Fruit fly (Drosophila melanogaster): ENCODE results near the gene CG31198.
"Not testable (repeated sequence)": the region's sequence is repeated elsewhere in the genome, so short reads cannot be mapped to it uniquely, and the experiment has no call there.

Gene CG31198

DNA sequence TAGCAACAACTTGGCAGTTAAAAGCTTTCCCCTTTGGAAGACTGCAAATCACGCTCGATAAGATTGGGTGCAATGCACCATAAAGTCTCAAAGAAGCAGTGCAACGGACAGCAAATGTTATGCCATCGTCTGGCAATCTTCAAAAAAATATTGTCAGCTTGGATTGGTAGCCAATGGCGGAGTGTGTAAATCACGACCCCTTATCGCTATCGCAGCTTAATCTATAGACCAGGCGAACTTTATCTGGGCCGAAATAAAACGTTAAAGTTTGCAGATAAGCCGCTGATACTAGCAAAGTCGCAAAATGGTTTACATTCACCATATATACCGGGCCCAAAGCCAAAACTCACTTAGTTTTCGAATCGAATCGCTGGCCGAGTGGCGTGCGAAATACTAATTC, at the start of gene CG31198:
Gene CG31198, plus strand, starts transcription at position 351 of the 400 bp plus-strand sequence.
- TF ChIP-seq Dll (optimal IDR thresholded peaks at IDR 0.05) (no peak), psq (optimal IDR thresholded peaks at IDR 0.05) (no peak), CG8478 (optimal IDR thresholded peaks at IDR 0.05) (no peak), EcR (GFP tag; optimal IDR thresholded peaks at IDR 0.05) (no peak), usp (GFP tag; optimal IDR thresholded peaks at IDR 0.05) (no peak), pan (optimal IDR thresholded peaks at IDR 0.05) (no peak)

DNA sequence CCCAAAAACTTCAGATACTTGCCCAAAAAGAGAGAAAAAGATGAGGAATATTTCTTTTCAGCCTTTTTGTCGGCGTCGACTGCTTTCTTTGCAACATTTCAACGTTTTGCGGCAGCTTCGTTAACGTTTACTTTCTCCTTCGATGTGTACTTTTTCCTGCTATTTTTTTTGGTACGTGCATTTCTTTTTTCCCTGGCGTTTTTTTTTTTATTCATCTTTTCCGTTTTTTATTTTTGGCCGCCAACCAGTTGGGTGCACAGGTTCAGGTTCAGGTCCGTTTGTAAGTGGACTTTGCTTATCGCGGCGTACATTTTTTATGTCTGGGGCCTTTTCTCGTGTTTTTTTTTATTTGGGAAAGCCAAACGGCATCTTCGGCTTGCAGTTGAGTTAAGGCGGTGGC, 49.7 kb upstream of the CG31198 start:
- TF ChIP-seq psq (optimal IDR thresholded peaks at IDR 0.05) (no peak), CG8478 (optimal IDR thresholded peaks at IDR 0.05) (no peak), Dll (optimal IDR thresholded peaks at IDR 0.05) (no peak), pan (optimal IDR thresholded peaks at IDR 0.05) (no peak), usp (GFP tag; optimal IDR thresholded peaks at IDR 0.05) (no peak), EcR (GFP tag; optimal IDR thresholded peaks at IDR 0.05) (no peak)

DNA sequence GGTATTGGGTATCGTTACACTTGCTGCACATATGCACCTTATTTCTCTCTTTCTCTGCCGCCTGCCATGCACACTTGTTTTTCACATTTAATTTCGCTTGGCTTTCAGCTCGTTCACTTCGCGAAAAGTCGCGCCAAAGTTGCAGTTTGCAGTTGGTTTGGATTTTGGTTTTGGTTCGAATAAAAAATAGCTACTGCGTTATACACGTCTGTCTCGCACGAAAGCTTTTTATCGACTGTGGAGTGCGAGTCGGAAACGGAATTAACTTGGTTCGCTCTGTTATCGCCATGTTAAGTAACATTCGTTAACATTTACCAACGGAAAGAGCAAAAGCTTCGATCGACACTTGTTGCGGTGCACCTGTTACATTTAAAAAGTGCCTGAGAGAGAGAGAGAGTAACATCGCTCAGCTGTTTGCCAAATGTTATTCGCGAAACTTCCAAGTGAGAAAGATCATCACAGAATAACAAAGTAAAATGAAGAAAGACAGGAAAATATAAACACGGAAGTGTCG, 34.6 kb upstream of the CG31198 start, which contains the start of gene CG31176:
Gene CG31176, minus strand, starts transcription at position 241 of the 514 bp plus-strand sequence.
- no peak for TF ChIP-seq EcR (GFP tag; optimal IDR thresholded peaks at IDR 0.05)
- TF ChIP-seq usp (GFP tag; optimal IDR thresholded peaks at IDR 0.05), result no peak
- TF ChIP-seq pan (optimal IDR thresholded peaks at IDR 0.05), result no peak
- TF ChIP-seq Dll (optimal IDR thresholded peaks at IDR 0.05), result no peak

DNA sequence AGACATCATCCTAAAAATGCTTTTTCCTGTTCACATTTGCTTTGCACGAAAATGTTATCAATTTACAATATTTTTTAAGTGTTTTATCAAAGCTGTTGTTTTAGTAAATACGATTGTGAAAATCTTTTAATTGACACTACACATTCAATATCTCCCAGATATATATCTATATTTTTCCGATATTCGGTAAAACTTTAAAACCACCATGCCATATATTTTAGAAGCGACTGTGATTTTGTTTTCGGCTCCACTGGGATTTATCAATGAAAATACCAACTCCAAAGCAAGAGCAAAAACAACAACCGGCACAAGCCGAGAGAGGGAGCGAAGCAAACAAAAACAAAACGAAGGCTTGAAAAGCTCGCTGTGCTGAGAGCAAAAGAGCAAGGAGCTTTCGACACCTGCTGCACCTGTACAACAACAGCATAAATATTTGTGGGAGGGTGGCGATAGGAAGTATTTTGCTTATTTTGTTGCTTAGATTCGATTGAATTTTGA, 34.1 kb upstream of the CG31198 start:
- TF ChIP-seq pan (optimal IDR thresholded peaks at IDR 0.05) (no peak), EcR (GFP tag; optimal IDR thresholded peaks at IDR 0.05) (no peak), CG8478 (optimal IDR thresholded peaks at IDR 0.05) (no peak), Dll (optimal IDR thresholded peaks at IDR 0.05) (no peak), usp (GFP tag; optimal IDR thresholded peaks at IDR 0.05) (no peak), psq (optimal IDR thresholded peaks at IDR 0.05) (no peak)

DNA sequence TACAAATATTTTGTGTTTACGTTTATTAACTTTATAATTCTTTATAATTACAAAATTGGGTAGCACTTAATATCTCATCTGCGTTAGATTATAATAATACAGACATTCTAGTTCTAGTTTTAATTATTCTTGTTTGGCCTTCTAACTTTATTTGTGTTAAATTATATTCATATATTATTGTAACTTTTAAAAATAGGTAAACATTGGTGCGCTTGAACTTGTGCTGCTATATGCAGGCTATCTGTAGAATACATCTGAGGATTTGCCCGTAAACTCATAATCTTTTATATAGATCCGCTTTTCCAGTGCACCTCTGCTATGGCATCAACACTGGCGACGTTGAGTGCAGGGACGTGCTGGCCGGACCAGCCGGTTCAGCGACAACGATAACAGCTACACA, 31.7 kb upstream of the CG31198 start:
- TF ChIP-seq psq (optimal IDR thresholded peaks at IDR 0.05), result no peak
- TF ChIP-seq pan (optimal IDR thresholded peaks at IDR 0.05), result no peak
- TF ChIP-seq CG8478 (optimal IDR thresholded peaks at IDR 0.05), result no peak

DNA sequence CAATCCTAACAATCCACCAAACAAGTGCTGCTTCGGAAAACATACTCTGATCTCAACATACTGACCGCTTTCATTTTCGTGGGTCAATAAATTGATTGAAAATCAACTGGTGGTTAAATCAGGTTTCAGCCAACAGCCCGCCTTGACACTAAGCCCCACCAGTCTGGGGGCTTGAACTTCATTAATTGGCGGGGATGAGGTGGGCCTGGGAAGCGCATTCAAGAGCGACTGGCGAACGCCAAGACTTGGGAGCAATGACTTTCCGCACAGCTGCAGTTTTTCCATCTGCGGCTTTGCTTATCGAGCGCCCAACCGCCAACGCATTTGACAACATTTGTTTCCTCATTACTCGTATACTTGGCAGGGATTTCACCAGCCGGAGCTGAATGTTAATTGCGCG, 27.5 kb upstream of the CG31198 start:
- TF ChIP-seq pan (optimal IDR thresholded peaks at IDR 0.05) (no peak), EcR (GFP tag; optimal IDR thresholded peaks at IDR 0.05) (peak in 1 of 2 experiments; percentile 53)

DNA sequence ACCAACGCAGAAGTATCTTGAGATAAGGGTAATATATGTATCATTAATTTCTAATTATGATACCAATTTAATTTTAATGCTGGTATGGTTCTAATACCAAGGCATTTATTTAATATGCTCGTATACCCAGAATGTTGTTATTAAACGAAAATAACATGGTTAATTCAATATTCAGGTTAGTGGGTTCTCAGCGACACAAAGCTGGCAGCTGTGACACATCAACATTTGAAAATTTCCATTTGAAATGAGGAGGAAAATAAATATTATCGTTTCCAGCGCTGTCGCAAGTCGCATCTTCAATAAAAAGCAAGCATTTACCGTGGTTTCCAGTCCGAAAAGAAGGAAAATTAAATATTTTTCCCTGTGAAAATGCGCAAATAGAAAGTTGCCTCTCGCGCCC, 23.2 kb upstream of the CG31198 start:
- TF ChIP-seq usp (GFP tag; optimal IDR thresholded peaks at IDR 0.05) (no peak), pan (optimal IDR thresholded peaks at IDR 0.05) (no peak), CG8478 (optimal IDR thresholded peaks at IDR 0.05) (no peak), EcR (GFP tag; optimal IDR thresholded peaks at IDR 0.05) (no peak), psq (optimal IDR thresholded peaks at IDR 0.05) (no peak), Dll (optimal IDR thresholded peaks at IDR 0.05) (no peak)

dm6 chr3R:21731682-21732081, 22.4 kb upstream of the CG31198 start:
- no peak for TF ChIP-seq usp (GFP tag; optimal IDR thresholded peaks at IDR 0.05)
- no peak for TF ChIP-seq Dll (optimal IDR thresholded peaks at IDR 0.05)
- TF ChIP-seq EcR (GFP tag; optimal IDR thresholded peaks at IDR 0.05), result no peak
- no peak for TF ChIP-seq CG8478 (optimal IDR thresholded peaks at IDR 0.05)
- TF ChIP-seq pan (optimal IDR thresholded peaks at IDR 0.05), result no peak
- TF ChIP-seq psq (optimal IDR thresholded peaks at IDR 0.05), result no peak

- TF ChIP-seq psq (optimal IDR thresholded peaks at IDR 0.05), result no peak
- no peak for TF ChIP-seq pan (optimal IDR thresholded peaks at IDR 0.05)
- no peak for TF ChIP-seq Dll (optimal IDR thresholded peaks at IDR 0.05)
- no peak for TF ChIP-seq CG8478 (optimal IDR thresholded peaks at IDR 0.05)
- TF ChIP-seq usp (GFP tag; optimal IDR thresholded peaks at IDR 0.05), result no peak
- TF ChIP-seq EcR (GFP tag; optimal IDR thresholded peaks at IDR 0.05), result no peak
Measured at dm6 chr3R:21732901-21733300, 21.2 kb upstream of the CG31198 start.

dm6 chr3R:21736196-21736595, 17.9 kb upstream of the CG31198 start, which contains the start of gene Sfp93F:
Sfp93F (minus strand) TSS chr3R:21736296.
- TF ChIP-seq CG8478 (optimal IDR thresholded peaks at IDR 0.05); EcR (GFP tag; optimal IDR thresholded peaks at IDR 0.05); psq (optimal IDR thresholded peaks at IDR 0.05): not testable (repeated sequence)

DNA sequence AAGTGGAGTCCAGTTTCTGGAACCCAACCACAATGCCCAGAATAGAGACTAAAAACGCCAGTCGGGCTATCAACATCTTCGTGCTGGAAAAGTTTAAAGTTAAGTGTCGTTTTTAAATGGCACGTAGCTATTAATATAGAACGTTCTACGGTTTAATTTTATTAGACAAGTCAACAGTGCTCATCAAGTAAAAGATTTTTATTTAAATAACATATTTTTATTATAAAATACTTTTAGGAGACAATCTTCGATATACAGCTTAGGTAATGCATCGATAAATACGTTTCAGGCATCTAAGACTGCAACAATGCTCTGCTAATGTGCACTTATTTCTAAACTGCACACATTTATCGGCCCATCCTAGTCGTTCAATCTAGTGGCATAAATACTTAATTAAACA, 17.4 kb upstream of the CG31198 start, which contains the start of gene CG42869:
Gene CG42869, minus strand, starts transcription at position 101 of the 400 bp plus-strand sequence.
- no peak for TF ChIP-seq EcR (GFP tag; optimal IDR thresholded peaks at IDR 0.05)
- TF ChIP-seq usp (GFP tag; optimal IDR thresholded peaks at IDR 0.05), result no peak
- no peak for TF ChIP-seq pan (optimal IDR thresholded peaks at IDR 0.05)
- TF ChIP-seq CG8478 (optimal IDR thresholded peaks at IDR 0.05), result no peak
- no peak for TF ChIP-seq psq (optimal IDR thresholded peaks at IDR 0.05)
- no peak for TF ChIP-seq Dll (optimal IDR thresholded peaks at IDR 0.05)

DNA sequence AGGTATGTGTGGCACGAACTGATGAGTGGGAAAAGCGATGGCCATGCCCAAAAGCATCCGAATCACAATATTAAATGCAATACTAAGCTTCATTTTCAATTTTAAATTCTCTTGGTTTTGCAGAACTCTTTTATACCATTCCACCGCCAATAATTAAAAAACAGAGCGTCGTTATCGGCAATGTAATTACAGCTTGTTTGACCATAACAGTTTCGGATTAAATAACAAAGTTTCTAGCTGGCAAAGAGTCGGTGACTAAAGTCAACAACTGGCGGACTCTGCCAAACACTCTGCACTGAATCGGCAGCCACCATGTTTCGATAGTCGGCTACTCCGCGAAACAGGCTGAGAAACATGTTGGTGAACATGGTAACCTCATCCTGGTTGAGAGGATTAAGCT, 16.9 kb upstream of the CG31198 start, which contains the start of gene CG42870:
Gene CG42870, minus strand, starts transcription at position 101 of the 400 bp plus-strand sequence.
- no peak for TF ChIP-seq Dll (optimal IDR thresholded peaks at IDR 0.05)
- TF ChIP-seq EcR (GFP tag; optimal IDR thresholded peaks at IDR 0.05), result no peak
- no peak for TF ChIP-seq CG8478 (optimal IDR thresholded peaks at IDR 0.05)
- no peak for TF ChIP-seq usp (GFP tag; optimal IDR thresholded peaks at IDR 0.05)
- no peak for TF ChIP-seq psq (optimal IDR thresholded peaks at IDR 0.05)
- TF ChIP-seq pan (optimal IDR thresholded peaks at IDR 0.05), result no peak

- no peak for TF ChIP-seq Dll (optimal IDR thresholded peaks at IDR 0.05)
- TF ChIP-seq usp (GFP tag; optimal IDR thresholded peaks at IDR 0.05), result no peak
Measured at dm6 chr3R:21739010-21739409, 15.1 kb upstream of the CG31198 start, which contains the start of gene CG34034. CG34034 (minus strand) TSS chr3R:21739110.
